Fruit fly (Drosophila melanogaster): Measurements from ENCODE around the gene Tim9a.
A peak's percentile ranks its signal among the peaks of the same experiment; 100 is the strongest.

Gene Tim9a

DNA sequence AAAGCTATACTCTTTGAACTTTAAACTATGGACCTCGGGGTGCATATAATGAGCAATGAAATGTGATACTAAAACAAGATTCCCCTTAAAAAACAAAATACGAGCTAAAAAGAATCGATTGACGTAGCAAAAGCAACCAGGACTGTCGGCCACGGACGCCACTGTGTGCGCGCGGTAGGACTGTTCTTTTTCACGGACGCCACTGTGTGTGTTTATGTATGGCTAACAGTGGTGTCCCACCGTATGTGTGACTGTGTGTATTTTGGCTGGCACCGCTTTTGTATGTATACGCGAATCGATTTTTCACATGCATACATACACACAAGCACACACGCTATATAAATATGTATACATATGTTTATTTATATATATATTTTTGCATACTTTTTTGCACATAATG is 1.2 kb upstream of the Tim9a start (continued):
- TF ChIP-seq CG34224 (GFP tag; IDR thresholded peaks at IDR 0.05; ENCODE audit: partially characterized antibody): peak; percentile 23; the same call in 1 of the 3 replicates
- TF ChIP-seq gcm (GFP tag; optimal IDR thresholded peaks at IDR 0.05): no peak
- no peak for TF ChIP-seq fru (optimal IDR thresholded peaks at IDR 0.05)
- TF ChIP-seq CG17612 (GFP tag; IDR thresholded peaks at IDR 0.05): no peak
- peak; percentile 37 for TF ChIP-seq CG5245 (GFP tag; optimal IDR thresholded peaks at IDR 0.05)
- no peak for TF ChIP-seq tgo (GFP tag; IDR thresholded peaks at IDR 0.05)
- peak; percentile 64; the same call in 1 of the 3 replicates for TF ChIP-seq otp (GFP tag; IDR thresholded peaks at IDR 0.05)
- TF ChIP-seq Bteb2 (GFP tag; optimal IDR thresholded peaks at IDR 0.05): peak; percentile 29
- TF ChIP-seq CG6683 (GFP tag; optimal IDR thresholded peaks at IDR 0.05): no peak
- no peak for TF ChIP-seq H15 (GFP tag; IDR thresholded peaks at IDR 0.05)
- peak; percentile 15 for TF ChIP-seq Sry-δ (GFP tag; optimal IDR thresholded peaks at IDR 0.05)
- TF ChIP-seq sug (tag; optimal IDR thresholded peaks at IDR 0.05): peak; percentile 51
- TF ChIP-seq CG12104 (GFP tag; optimal IDR thresholded peaks at IDR 0.05): no peak
- no peak for TF ChIP-seq sqz (GFP tag; optimal IDR thresholded peaks at IDR 0.05)
- TF ChIP-seq salm (tag; optimal IDR thresholded peaks at IDR 0.05): no peak
- peak; percentile 43 for TF ChIP-seq vfl (GFP tag; optimal IDR thresholded peaks at IDR 0.05)
- TF ChIP-seq Scr (GFP tag; IDR thresholded peaks at IDR 0.05; ENCODE audit: partially characterized antibody): no peak
- TF ChIP-seq mam (GFP tag; optimal IDR thresholded peaks at IDR 0.05): peak; percentile 80
- no peak for TF ChIP-seq CG10431 (GFP tag; optimal IDR thresholded peaks at IDR 0.05)
- TF ChIP-seq Fer3 (tag; optimal IDR thresholded peaks at IDR 0.05): peak; percentile 32
- peak; percentile 32 for TF ChIP-seq Chrac-16 (GFP tag; optimal IDR thresholded peaks at IDR 0.05)
- no peak for TF ChIP-seq zen (tag; optimal IDR thresholded peaks at IDR 0.05)
- peak; percentile 41; the same call in 1 of the 2 replicates for TF ChIP-seq Bgb (GFP tag; IDR thresholded peaks at IDR 0.05; ENCODE audit: partially characterized antibody)
- no peak for TF ChIP-seq CG8359 (GFP tag; optimal IDR thresholded peaks at IDR 0.05; ENCODE audit: borderline replicate concordance)
- TF ChIP-seq Six4 (GFP tag; optimal IDR thresholded peaks at IDR 0.05): peak; percentile 51

- TF ChIP-seq CG1602 (GFP tag; optimal IDR thresholded peaks at IDR 0.05) (no peak), cg (GFP tag; optimal IDR thresholded peaks at IDR 0.05) (peak; percentile 28), Dfd (GFP tag; optimal IDR thresholded peaks at IDR 0.05) (peak in 1 of 2 experiments; percentile 57), MBD-R2 (GFP tag; IDR thresholded peaks at IDR 0.05) (0 out of 2 replicates have a peak, but pooled peaks have one; percentile 3)
Observed at dm6 chrX:13384177-13384576, 833 bp upstream of the Tim9a start.

DNA sequence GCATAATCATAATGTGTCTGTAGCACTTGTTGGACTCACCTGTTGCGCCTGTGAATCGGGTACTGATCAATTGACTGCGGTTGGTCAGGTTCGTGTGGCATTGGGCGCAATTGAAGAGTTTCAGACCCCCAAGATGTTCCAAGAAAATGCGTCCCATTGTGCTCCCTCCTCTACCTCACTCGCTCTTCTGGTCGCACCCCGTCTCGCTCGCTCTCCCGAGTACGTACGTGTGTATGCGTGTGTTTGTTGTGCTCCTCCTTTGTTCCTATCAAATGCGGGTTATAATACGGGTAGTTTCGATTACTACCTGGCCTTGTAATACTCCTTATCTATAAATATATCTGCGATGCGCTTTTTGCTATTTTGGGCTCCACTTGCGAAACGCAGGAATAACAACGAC is 1.8 kb downstream of the Tim9a start:
- no peak for TF ChIP-seq zfh1 (GFP tag; IDR thresholded peaks at IDR 0.05)
- peak; percentile 16 for TF ChIP-seq CG4360 (GFP tag; IDR thresholded peaks at IDR 0.05)
- TF ChIP-seq CG4404 (GFP tag; IDR thresholded peaks at IDR 0.05): no peak
- TF ChIP-seq eve (GFP tag; optimal IDR thresholded peaks at IDR 0.05): no peak
- no peak for TF ChIP-seq Hmx (GFP tag; optimal IDR thresholded peaks at IDR 0.05)
- no peak for TF ChIP-seq sd (tag; optimal IDR thresholded peaks at IDR 0.05)
- peak; percentile 75 for TF ChIP-seq CG1832 (GFP tag; optimal IDR thresholded peaks at IDR 0.05)
- no peak for TF ChIP-seq CG9876 (GFP tag; optimal IDR thresholded peaks at IDR 0.05)
- peak; percentile 45 for TF ChIP-seq MESR4 (GFP tag; optimal IDR thresholded peaks at IDR 0.05)
- TF ChIP-seq lmd (GFP tag; IDR thresholded peaks at IDR 0.05): no peak
- no peak for TF ChIP-seq tap (tag; optimal IDR thresholded peaks at IDR 0.05)
- no peak for TF ChIP-seq Stat92E (GFP tag; optimal IDR thresholded peaks at IDR 0.05)
- TF ChIP-seq zen (tag; optimal IDR thresholded peaks at IDR 0.05): no peak
- peak; percentile 58 for TF ChIP-seq cg (GFP tag; optimal IDR thresholded peaks at IDR 0.05)
- no peak for TF ChIP-seq CG34224 (GFP tag; IDR thresholded peaks at IDR 0.05; ENCODE audit: partially characterized antibody)
- TF ChIP-seq CG3838 (GFP tag; optimal IDR thresholded peaks at IDR 0.05): no peak
- no peak for TF ChIP-seq sna (GFP tag; IDR thresholded peaks at IDR 0.05; ENCODE audit: partially characterized antibody)
- peak in 1 of 2 experiments; percentile 79 for TF ChIP-seq Pdp1 (GFP tag; optimal IDR thresholded peaks at IDR 0.05)
- TF ChIP-seq CG1792 (GFP tag; optimal IDR thresholded peaks at IDR 0.05): no peak
- no peak for TF ChIP-seq lbe (GFP tag; optimal IDR thresholded peaks at IDR 0.05)
- no peak for TF ChIP-seq CG33213 (GFP tag; optimal IDR thresholded peaks at IDR 0.05)
- no peak for TF ChIP-seq CG12155 (GFP tag; optimal IDR thresholded peaks at IDR 0.05)
- peak; percentile 49 for TF ChIP-seq CG8478 (optimal IDR thresholded peaks at IDR 0.05)
- TF ChIP-seq Med (GFP tag): peak; percentile 51
